Fruit fly (Drosophila melanogaster) whole organism: ENCODE measurements around the gene CG1105.

Source experiments
- CG8478 ChIP-seq: fragments of >200 bp; optimal IDR thresholded peaks from 2 replicates; lab custom pipeline; 2018; ENCODE audit warnings: inconsistent platforms
- Dll ChIP-seq: fragments of >200 bp; optimal IDR thresholded peaks from 2 replicates; lab custom pipeline; 2017
- EcR ChIP-seq, 2 experiments: fragments of >200 bp; optimal IDR thresholded peaks; 2 replicates each; lab custom pipeline; 2017; ENCODE audit warnings: missing biosample characterization in 2 of 2, missing genetic modification characterization in 2 of 2, missing genetic modification reagents in 2 of 2
- pan ChIP-seq: fragments of >200 bp; optimal IDR thresholded peaks from 2 replicates; lab custom pipeline; 2017
- psq ChIP-seq: fragments of >200 bp; optimal IDR thresholded peaks from 2 replicates; lab custom pipeline; 2017
- usp ChIP-seq: fragments of >200 bp; optimal IDR thresholded peaks from 2 replicates; lab custom pipeline; 2017; ENCODE audit warnings: missing biosample characterization, missing genetic modification characterization, mixed read lengths

The CG1105 gene

DNA sequence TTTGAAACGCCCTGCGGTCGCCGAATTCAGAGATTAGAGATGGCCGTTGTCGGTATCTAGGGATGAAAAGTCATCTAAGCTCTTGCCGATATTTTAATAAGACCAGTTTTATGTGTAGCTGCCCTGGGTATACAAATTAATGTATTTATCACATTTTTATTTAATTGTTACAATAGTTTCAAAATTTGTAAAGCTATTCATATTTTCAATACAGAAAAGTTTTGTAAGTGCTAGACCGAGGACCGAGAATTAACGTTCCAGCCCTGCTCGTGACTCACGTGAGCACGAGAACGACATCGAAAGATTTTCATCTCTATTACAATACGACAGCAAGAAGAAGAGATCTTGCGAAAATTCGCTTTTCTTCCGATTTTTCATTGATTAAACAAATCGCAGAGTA is at the start of gene CG1105, which contains the start of gene CG1965:
CG1105 (minus strand) TSS at position 45 of the 400 bp plus-strand sequence.
CG1965 (plus strand) TSS at position 310 of the 400 bp plus-strand sequence.
- TF ChIP-seq usp (GFP tag; lab: Kevin White, UChicago) (no peak), CG8478 (lab: Kevin White, UChicago) (no peak)

- TF ChIP-seq EcR (GFP tag; optimal IDR thresholded peaks at IDR 0.05; lab: Kevin White, UChicago) (no peak), pan (lab: Kevin White, UChicago) (no peak), psq (lab: Kevin White, UChicago) (no peak), CG8478 (lab: Kevin White, UChicago) (no peak), usp (GFP tag; lab: Kevin White, UChicago) (no peak), Dll (lab: Kevin White, UChicago) (no peak)
Observed at dm6 chr3R:7116511-7116910, 49.6 kb upstream of the CG1105 start.

dm6 chr3R:7112977-7113376 is 46.0 kb upstream of the CG1105 start:
- TF ChIP-seq EcR (GFP tag; optimal IDR thresholded peaks at IDR 0.05; lab: Kevin White, UChicago) (no peak), Dll (lab: Kevin White, UChicago) (no peak), CG8478 (lab: Kevin White, UChicago) (no peak), pan (lab: Kevin White, UChicago) (no peak), usp (GFP tag; lab: Kevin White, UChicago) (no peak), psq (lab: Kevin White, UChicago) (no peak)

DNA sequence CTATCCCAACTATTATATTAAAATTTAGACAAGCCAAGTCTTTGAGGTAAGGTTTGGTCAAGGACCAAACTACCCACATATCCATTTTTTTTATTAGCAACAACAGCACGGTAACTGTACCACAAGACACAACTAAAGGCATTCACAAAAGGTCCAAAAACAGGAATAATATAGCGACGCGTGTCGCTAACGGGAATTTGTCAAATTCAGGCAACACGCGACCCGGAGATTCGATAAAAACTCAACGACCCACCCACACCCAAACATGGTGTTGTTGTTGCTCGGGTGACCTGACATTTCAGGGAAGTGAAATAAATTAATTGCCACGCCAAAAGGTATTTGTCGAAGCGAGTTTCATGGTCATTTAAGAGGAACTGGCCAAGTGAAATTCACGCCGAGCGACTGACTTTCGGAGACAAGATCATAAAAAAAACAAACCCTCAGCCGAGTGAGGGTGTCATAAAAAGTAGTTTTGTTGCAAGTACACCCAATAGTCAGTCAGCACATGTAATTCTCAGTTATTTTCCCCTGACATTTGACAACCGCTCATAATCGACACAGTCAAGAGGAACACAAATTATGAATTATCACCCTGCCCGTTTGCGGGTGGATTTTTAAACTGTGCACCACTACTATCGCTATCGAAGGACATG is 44.4 kb upstream of the CG1105 start:
- no peak for TF ChIP-seq usp (GFP tag; lab: Kevin White, UChicago)
- no peak for TF ChIP-seq CG8478 (lab: Kevin White, UChicago)
- no peak for TF ChIP-seq psq (lab: Kevin White, UChicago)
- TF ChIP-seq Dll (lab: Kevin White, UChicago) = no peak
- TF ChIP-seq pan (lab: Kevin White, UChicago) = no peak
- TF ChIP-seq EcR (GFP tag; optimal IDR thresholded peaks at IDR 0.05; lab: Kevin White, UChicago) = no peak

DNA sequence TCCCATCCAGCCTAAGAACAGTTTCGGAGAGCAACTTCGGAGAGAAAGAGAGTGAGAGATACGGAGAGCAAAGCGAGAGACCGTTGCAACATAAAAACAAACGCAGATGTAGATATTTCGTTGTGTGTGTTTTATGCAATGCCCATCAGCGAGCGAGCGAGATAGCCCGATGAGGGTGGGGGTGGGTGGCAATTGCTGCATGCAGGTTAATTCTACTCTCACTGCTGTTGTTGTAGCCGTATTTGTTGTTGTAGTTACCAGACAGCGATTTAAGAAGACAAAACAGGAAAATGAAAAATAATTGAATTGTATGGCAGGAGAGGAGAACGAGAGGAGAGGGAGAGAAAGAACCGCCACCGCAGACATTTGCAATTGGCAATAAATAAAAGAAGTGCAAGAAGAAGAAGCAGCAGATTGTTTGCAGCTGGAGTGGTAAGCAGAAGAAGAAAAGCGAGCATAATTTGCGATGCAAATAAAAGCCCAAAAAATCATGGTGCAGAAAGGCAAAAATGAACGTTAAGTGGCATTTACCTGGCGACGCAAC is 42.9 kb upstream of the CG1105 start:
- TF ChIP-seq EcR (GFP tag; optimal IDR thresholded peaks at IDR 0.05; lab: Kevin White, UChicago) (peak in 1 of 2 experiments; percentile 59), Dll (lab: Kevin White, UChicago) (no peak), psq (lab: Kevin White, UChicago) (no peak)

dm6 chr3R:7108589-7109312 is 41.8 kb upstream of the CG1105 start:
- TF ChIP-seq CG8478 (lab: Kevin White, UChicago) (no peak), pan (lab: Kevin White, UChicago) (no peak)

DNA sequence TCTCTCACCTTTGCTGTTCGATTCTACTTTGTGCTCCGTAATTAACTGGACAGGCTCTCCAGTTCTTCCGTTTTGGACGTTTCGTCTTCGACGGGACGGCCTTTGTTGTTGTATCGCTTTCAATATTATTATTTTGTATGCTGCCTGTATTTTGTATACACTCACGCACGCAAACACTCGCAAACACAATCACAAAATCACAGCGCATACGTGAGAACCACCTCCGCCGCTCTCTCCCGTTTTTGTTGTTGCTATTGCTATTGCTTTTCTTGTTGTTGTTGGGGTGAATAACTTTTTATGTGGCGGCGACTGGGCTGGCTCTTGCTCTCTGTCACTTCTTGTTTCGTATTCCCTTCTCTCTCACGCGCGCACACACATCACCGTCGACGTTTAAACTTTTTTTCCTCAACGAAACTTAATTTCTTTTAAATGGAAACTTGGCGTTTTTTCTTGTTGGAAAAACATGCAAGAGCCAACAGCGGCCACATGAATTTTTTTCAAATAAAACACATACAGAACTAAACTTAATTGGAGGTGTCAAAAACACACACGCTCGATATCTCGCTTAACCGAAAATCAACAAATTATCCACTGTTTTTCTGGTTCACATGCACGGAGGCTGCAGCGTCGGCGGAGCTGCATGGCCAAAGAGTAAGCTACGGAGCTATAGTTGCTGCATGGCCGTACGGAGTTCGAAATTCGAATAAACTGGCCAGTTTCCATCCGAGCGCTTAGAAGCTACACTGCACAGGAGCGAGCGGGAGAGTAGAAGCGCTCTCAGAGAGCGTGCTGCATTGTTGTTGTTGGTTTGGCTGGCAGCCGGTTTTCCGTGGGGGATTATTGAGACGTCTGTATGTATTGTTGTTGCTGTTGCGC is 41.0 kb upstream of the CG1105 start:
- TF ChIP-seq CG8478 (lab: Kevin White, UChicago) (no peak), Dll (lab: Kevin White, UChicago) (peak; percentile 94), EcR (GFP tag; optimal IDR thresholded peaks at IDR 0.05; lab: Kevin White, UChicago) (peak in 1 of 2 experiments; percentile 95)

dm6 chr3R:7105503-7106164 is 38.7 kb upstream of the CG1105 start:
- TF ChIP-seq psq (lab: Kevin White, UChicago) (no peak), pan (lab: Kevin White, UChicago) (peak; percentile 5)

DNA sequence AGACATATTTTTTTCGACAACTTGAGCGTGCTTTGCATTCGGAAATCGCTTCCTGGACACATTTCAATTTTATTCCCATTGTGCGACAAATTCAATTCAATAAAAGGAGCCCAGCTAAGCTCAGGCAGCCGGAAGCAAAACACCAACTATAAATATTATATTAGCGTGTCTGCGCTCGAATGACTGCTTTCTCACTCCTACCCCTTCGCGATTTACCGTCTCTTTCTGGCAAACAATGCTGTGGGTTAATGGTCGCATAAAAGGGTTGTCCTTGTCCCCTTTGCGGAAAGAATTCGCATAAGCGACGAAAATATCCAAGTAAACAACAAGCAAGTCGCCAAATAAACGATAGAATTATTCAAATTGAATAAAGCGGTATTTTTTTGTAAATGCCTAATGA is 37.4 kb upstream of the CG1105 start:
- TF ChIP-seq CG8478 (lab: Kevin White, UChicago) = no peak
- TF ChIP-seq pan (lab: Kevin White, UChicago) = no peak
- TF ChIP-seq Dll (lab: Kevin White, UChicago) = no peak
- TF ChIP-seq usp (GFP tag; lab: Kevin White, UChicago) = no peak
- no peak for TF ChIP-seq EcR (GFP tag; optimal IDR thresholded peaks at IDR 0.05; lab: Kevin White, UChicago)
- TF ChIP-seq psq (lab: Kevin White, UChicago) = no peak

DNA sequence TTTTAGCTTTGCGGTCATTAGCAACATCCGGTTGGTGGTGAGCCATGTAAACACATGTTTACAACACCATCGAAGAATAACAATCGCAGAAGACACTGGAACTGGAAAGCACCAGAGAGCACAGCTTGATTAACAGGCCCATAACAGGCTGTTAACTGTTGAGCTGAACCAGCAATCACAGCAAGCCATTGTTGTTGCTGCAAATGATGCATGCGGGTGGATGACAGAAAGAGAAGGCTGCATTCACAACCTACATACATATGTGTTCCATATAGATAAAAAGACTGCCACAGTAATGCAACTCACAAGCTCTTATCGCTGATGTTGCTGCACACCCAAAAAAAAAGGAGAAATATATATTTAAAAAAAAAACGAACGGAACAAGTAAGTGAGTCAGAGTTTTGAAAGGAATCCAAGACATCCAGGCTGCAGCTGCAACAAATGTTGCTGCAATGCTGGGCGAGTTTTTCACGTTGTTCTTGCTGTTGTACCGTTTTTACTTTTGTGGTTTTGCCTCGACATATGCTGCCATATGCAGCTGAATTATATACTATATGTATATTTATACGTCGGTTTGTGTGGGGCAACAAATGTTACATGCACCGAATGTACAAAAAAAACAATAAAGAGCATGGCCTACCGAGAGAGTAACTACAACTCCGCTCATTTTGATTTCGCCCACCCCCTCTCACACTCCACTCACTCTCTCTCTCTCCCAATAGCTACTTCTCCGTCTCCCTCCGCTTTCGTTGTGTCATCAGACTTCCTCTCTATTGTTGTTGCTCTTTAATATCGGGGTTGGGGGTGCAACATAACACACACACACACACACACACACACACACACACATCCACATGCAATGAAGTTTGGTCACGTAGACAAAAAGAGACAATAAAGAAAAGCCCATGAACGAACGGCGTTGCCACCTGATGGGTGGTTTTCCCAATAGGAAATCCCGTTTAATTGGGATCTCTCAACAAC is 36.2 kb upstream of the CG1105 start:
- TF ChIP-seq CG8478 (lab: Kevin White, UChicago) = no peak
- TF ChIP-seq EcR (GFP tag; optimal IDR thresholded peaks at IDR 0.05; lab: Kevin White, UChicago) = no peak
- TF ChIP-seq usp (GFP tag; lab: Kevin White, UChicago) = no peak
- TF ChIP-seq Dll (lab: Kevin White, UChicago) = no peak
- no peak for TF ChIP-seq pan (lab: Kevin White, UChicago)
